Fruit fly (Drosophila melanogaster): ENCODE results near the gene Cmpk.

Cmpk gene

DNA sequence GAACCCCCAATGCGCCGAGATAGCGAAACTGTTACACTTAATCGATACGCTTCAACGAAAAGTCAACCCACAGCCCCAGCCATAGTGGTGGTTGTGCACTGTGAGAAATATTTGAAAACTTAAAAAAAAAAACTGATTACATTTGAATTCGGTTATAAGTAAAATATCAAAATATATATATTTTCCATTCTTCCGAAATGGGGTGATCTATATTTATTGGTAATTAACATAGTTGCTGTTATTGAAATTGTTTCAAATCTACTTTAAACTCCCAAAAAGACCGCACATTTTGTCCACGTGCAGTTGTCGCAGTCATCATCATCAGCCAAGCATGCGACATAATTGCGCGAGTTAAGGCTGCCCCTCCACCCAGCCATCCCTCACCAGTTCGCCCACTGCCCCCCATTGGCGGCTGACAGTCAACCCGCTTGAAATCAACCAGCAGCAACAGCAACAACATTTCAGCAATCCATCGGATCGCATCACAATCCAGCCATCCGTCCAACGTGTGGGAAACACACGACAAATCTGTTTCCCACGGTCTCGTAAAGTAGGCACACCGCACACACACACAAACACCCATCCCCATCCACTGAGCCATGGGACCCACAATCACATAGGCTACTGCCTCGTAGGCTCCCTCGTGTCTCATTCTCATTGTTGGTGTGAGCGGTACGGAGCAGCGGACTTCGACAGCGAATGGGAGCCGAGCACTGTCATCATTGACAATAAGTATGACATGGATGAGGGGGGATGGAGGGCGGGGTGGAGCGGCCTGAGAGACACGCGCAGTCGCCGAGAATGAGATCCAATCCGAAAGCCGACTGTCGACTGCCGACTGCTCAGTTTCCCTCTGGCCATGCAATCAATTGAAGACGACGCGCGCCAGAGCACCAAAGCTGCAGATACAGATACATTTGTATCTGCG lies 34.7 kb downstream of the Cmpk start (continued):
- TF ChIP-seq CG4707 (GFP tag; optimal IDR thresholded peaks at IDR 0.05) = peak; percentile 2
- peak; percentile 49 for TF ChIP-seq CG1529 (GFP tag; optimal IDR thresholded peaks at IDR 0.05)
- TF ChIP-seq crp (GFP tag; optimal IDR thresholded peaks at IDR 0.05) = peak in 1 of 2 experiments; percentile 21
- no peak for TF ChIP-seq Atf3 (GFP tag; optimal IDR thresholded peaks at IDR 0.05)
- peak; percentile 76 for TF ChIP-seq Ssrp (tag; optimal IDR thresholded peaks at IDR 0.05)
- TF ChIP-seq Meics (GFP tag; optimal IDR thresholded peaks at IDR 0.05) = peak; percentile 71
- peak; percentile 90 for TF ChIP-seq CG31441 (GFP tag; IDR thresholded peaks at IDR 0.05)
- TF ChIP-seq CG17328 (GFP tag; IDR thresholded peaks at IDR 0.05) = peak; percentile 33
- peak; percentile 87 for TF ChIP-seq abd-A (tag; optimal IDR thresholded peaks at IDR 0.05)
- 0 out of 3 replicates have a peak, but pooled peaks have one; percentile 43 for TF ChIP-seq CG2889 (GFP tag; IDR thresholded peaks at IDR 0.05)
- peak; percentile 84 for TF ChIP-seq CG10979 (tag; optimal IDR thresholded peaks at IDR 0.05)
- TF ChIP-seq CG4282 (GFP tag; optimal IDR thresholded peaks at IDR 0.05) = no peak
- no peak for TF ChIP-seq CG16813 (GFP tag; IDR thresholded peaks at IDR 0.05; ENCODE audit: partially characterized antibody)
- TF ChIP-seq CG7839 (tag; optimal IDR thresholded peaks at IDR 0.05) = peak; percentile 77
- peak; percentile 22 for TF ChIP-seq Hsf (GFP tag; optimal IDR thresholded peaks at IDR 0.05)
- TF ChIP-seq salm (tag; optimal IDR thresholded peaks at IDR 0.05) = peak; percentile 69
- TF ChIP-seq CG10543 (GFP tag; optimal IDR thresholded peaks at IDR 0.05) = peak; percentile 91
- peak; percentile 63 for TF ChIP-seq CG10366 (GFP tag; IDR thresholded peaks at IDR 0.05)
- peak; percentile 43 for TF ChIP-seq CG5180 (GFP tag; optimal IDR thresholded peaks at IDR 0.05)
- peak; percentile 78 for TF ChIP-seq Xrp1 (GFP tag; IDR thresholded peaks at IDR 0.05)
- peak; percentile 76 for TF ChIP-seq dmrt11E (tag; optimal IDR thresholded peaks at IDR 0.05)
- TF ChIP-seq esg (GFP tag; conservative IDR thresholded peaks at IDR 0.05) = peak; percentile 56
- no peak for TF ChIP-seq CG4617 (GFP tag; optimal IDR thresholded peaks at IDR 0.05; ENCODE audit: borderline replicate concordance)
- 0 out of 2 replicates have a peak, but pooled peaks have one; percentile 18 for TF ChIP-seq Oaz (GFP tag; IDR thresholded peaks at IDR 0.05)
- no peak for TF ChIP-seq gfzf (GFP tag; optimal IDR thresholded peaks at IDR 0.05)
- TF ChIP-seq Dp (GFP tag; optimal IDR thresholded peaks at IDR 0.05) = no peak
- TF ChIP-seq cg (GFP tag; optimal IDR thresholded peaks at IDR 0.05) = peak; percentile 85
- TF ChIP-seq Opbp (GFP tag; IDR thresholded peaks at IDR 0.05; ENCODE audit: partially characterized antibody) = no peak
- TF ChIP-seq CG43689 (GFP tag; IDR thresholded peaks at IDR 0.05) = no peak
- TF ChIP-seq CG31224 (GFP tag; IDR thresholded peaks at IDR 0.05) = 0 out of 2 replicates have a peak, but pooled peaks have one; percentile 11
- TF ChIP-seq CG8359 (GFP tag; optimal IDR thresholded peaks at IDR 0.05; ENCODE audit: borderline replicate concordance) = peak; percentile 22
- TF ChIP-seq wor (GFP tag; IDR thresholded peaks at IDR 0.05) = peak; percentile 53; the same call in 1 of the 2 replicates
- TF ChIP-seq CoRest (tag; optimal IDR thresholded peaks at IDR 0.05) = peak; percentile 63
- TF ChIP-seq PHDP (tag; optimal IDR thresholded peaks at IDR 0.05) = peak; percentile 79
- TF ChIP-seq unpg (GFP tag; optimal IDR thresholded peaks at IDR 0.05) = peak; percentile 84
- TF ChIP-seq az2 (GFP tag; optimal IDR thresholded peaks at IDR 0.05) = peak; percentile 67
- TF ChIP-seq Fer2 (tag; optimal IDR thresholded peaks at IDR 0.05) = peak; percentile 8
- TF ChIP-seq ERR (GFP tag; optimal IDR thresholded peaks at IDR 0.05) = no peak
- TF ChIP-seq CG17612 (GFP tag; IDR thresholded peaks at IDR 0.05) = no peak
- TF ChIP-seq CG17802 (tag; optimal IDR thresholded peaks at IDR 0.05) = peak; percentile 37
- TF ChIP-seq tio (GFP tag; optimal IDR thresholded peaks at IDR 0.05) = peak; percentile 50
- TF ChIP-seq CG31365 (tag; optimal IDR thresholded peaks at IDR 0.05) = no peak
- TF ChIP-seq Dll (GFP tag; IDR thresholded peaks at IDR 0.05; ENCODE audit: partially characterized antibody) = peak; percentile 24; the same call in 1 of the 4 replicates
- no peak for TF ChIP-seq Side (GFP tag; optimal IDR thresholded peaks at IDR 0.05)
- TF ChIP-seq HmgD (GFP tag; optimal IDR thresholded peaks at IDR 0.05) = no peak
- TF ChIP-seq Abd-B (GFP tag; optimal IDR thresholded peaks at IDR 0.05) = peak; percentile 22
- TF ChIP-seq Sry-β (GFP tag; optimal IDR thresholded peaks at IDR 0.05) = peak; percentile 11

Measured in whole organism, embryonic.